Fruit fly (Drosophila melanogaster) whole organism, pupa: ENCODE data around the gene roq.

Experiments
- CG10348 ChIP-seq: fragments of 200-800 bp; sonication (Bioruptor generic); IDR thresholded peaks from 2 replicates; pipeline ENCODE4 v1.3.6; 2022; ENCODE audit warnings: missing biosample characterization, missing genetic modification characterization
- CG12605 ChIP-seq: fragments of 200-800 bp; sonication (Bioruptor generic); IDR thresholded peaks from 2 replicates; pipeline ENCODE4 v1.3.6; 2022; ENCODE audit warnings: missing biosample characterization, missing genetic modification characterization
- CG13204 ChIP-seq: fragments of 200-800 bp; sonication (Bioruptor generic); optimal IDR thresholded peaks from 2 replicates; lab custom pipeline; 2018; ENCODE audit warnings: missing biosample characterization, mild to moderate bottlenecking, missing genetic modification characterization, moderate library complexity
- CG14655 ChIP-seq: fragments of 200-800 bp; sonication (Bioruptor generic); optimal IDR thresholded peaks from 3 replicates; lab custom pipeline; 2017; ENCODE audit warnings: mild to moderate bottlenecking, missing biosample characterization, missing genetic modification reagents, missing genetic modification characterization
- CG15710 ChIP-seq: fragments of 200-800 bp; sonication (Bioruptor generic); optimal IDR thresholded peaks from 2 replicates; lab custom pipeline; 2018; ENCODE audit warnings: missing biosample characterization, mild to moderate bottlenecking, missing genetic modification characterization, moderate library complexity
- CG17806 ChIP-seq: fragments of 200-800 bp; sonication (Bioruptor generic); optimal IDR thresholded peaks from 2 replicates; lab custom pipeline; 2018; ENCODE audit warnings: missing biosample characterization, mild to moderate bottlenecking, missing genetic modification characterization, moderate library complexity
- CG32121 ChIP-seq: fragments of 200-800 bp; sonication (Bioruptor generic); IDR thresholded peaks from 2 replicates; pipeline ENCODE4 v1.3.6; 2022; ENCODE audit warnings: missing biosample characterization, missing genetic modification characterization
- CG34367 ChIP-seq: fragments of 200-800 bp; sonication (Bioruptor generic); optimal IDR thresholded peaks from 2 replicates; lab custom pipeline; 2018; ENCODE audit warnings: missing biosample characterization, mild to moderate bottlenecking, missing genetic modification characterization
- CG4496 ChIP-seq: fragments of 200-800 bp; sonication (Bioruptor generic); IDR thresholded peaks from 3 replicates; pipeline ENCODE4 v1.3.6; 2022; ENCODE audit warnings: missing biosample characterization, missing genetic modification characterization
- CG8159 ChIP-seq: fragments of 200-800 bp; sonication (Bioruptor generic); optimal IDR thresholded peaks from 3 replicates; lab custom pipeline; 2018; ENCODE audit warnings: missing biosample characterization, mild to moderate bottlenecking, missing genetic modification characterization, moderate library complexity
- CG8301 ChIP-seq: fragments of 200-800 bp; sonication (Bioruptor generic); optimal IDR thresholded peaks from 2 replicates; lab custom pipeline; 2018; ENCODE audit warnings: missing biosample characterization, mild to moderate bottlenecking, missing genetic modification characterization
- CG9948 ChIP-seq: fragments of 200-800 bp; sonication (Bioruptor generic); optimal IDR thresholded peaks from 2 replicates; lab custom pipeline; 2018; ENCODE audit warnings: missing biosample characterization, mild to moderate bottlenecking, missing genetic modification characterization, moderate library complexity
- D1 ChIP-seq: fragments of 200-800 bp; sonication (Bioruptor generic); optimal IDR thresholded peaks from 2 replicates; lab custom pipeline; 2018; ENCODE audit warnings: missing biosample characterization, mild to moderate bottlenecking, missing genetic modification characterization, moderate library complexity
- EcR ChIP-seq: fragments of 200-800 bp; sonication (Bioruptor generic); optimal IDR thresholded peaks from 3 replicates; lab custom pipeline; 2019; ENCODE audit warnings: missing biosample characterization, missing genetic modification characterization, mild to moderate bottlenecking, moderate library complexity, missing genetic modification reagents
- Ets98B ChIP-seq: fragments of 200-800 bp; sonication (Bioruptor generic); IDR thresholded peaks from 2 replicates; pipeline ENCODE4 v1.3.6; 2022; ENCODE audit warnings: missing biosample characterization, missing genetic modification characterization
- Pif1A ChIP-seq: fragments of 200-800 bp; sonication (Bioruptor generic); optimal IDR thresholded peaks from 3 replicates; lab custom pipeline; 2016; ENCODE audit warnings: missing biosample characterization, missing genetic modification characterization
- Pif1B ChIP-seq: fragments of 200-800 bp; sonication (Bioruptor generic); optimal IDR thresholded peaks from 3 replicates; lab custom pipeline; 2016; ENCODE audit warnings: missing biosample characterization, missing genetic modification characterization
- Snoo ChIP-seq: fragments of 200-800 bp; sonication (Bioruptor generic); optimal IDR thresholded peaks from 3 replicates; lab custom pipeline; 2017; ENCODE audit warnings: missing biosample characterization, mild to moderate bottlenecking, missing genetic modification characterization, inconsistent platforms
- fd96Ca ChIP-seq: fragments of 200-800 bp; sonication (Bioruptor generic); IDR thresholded peaks from 3 replicates; pipeline ENCODE4 v1.3.6; 2022; ENCODE audit warnings: missing biosample characterization, missing genetic modification characterization
- gl ChIP-seq: fragments of 200-800 bp; sonication (Bioruptor generic); optimal IDR thresholded peaks from 2 replicates; lab custom pipeline; 2018; ENCODE audit warnings: missing biosample characterization, mild to moderate bottlenecking, missing genetic modification characterization
- rn ChIP-seq: fragments of 200-800 bp; sonication (Bioruptor generic); IDR thresholded peaks from 2 replicates; pipeline ENCODE4 v1.3.6; 2022; ENCODE audit warnings: missing biosample characterization, missing genetic modification characterization

Gene roq

DNA sequence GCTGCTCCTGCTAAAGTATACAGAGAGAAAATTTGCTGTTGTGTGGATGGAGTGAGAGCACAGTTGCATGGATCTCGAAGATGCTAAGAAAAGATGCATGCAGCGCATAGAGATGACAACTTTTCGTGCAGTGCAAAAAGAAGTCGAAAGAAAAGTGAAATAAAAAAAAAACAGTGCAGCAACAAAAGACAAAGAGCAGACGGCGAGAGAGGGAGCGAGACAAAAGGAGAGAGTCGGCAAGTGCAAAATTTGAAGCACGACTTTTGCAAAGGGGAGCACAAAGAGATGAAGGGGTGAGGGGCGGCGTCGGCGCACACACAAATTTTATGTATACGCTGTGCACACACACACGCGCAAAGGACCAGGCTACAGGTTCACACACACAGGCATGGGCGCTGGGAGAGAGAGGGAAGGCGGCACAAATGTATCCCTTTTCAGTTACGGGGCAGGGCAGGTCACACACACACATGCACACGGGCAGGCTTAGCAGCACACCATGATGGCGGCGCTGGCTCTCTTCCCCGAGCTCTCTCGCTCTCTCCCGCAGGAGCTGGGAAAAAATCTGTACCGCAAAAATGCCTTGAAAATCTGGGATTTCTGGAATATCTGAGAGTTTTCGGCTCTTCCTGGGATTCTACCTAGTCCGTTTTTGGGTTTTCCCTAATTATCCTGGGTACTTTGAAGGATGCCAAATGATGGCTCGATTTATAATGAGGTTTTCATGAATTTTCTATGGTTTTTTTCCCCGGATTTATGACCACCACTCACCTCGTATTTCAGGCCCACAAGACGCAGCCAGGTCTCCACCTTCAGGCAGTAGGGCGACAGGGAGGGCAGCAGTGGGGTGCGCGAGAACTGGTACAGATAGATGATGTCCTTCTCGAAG, 32.1 kb upstream of the roq start:
- peak; percentile 88 for TF ChIP-seq CG17806 (tag; lab: Kevin White, UChicago)
- peak; percentile 94 for TF ChIP-seq Pif1A
- peak; percentile 45; the same call in 1 of the 2 replicates for TF ChIP-seq rn (GFP tag; lab: Robert Waterston, UW)
- TF ChIP-seq fd96Ca (GFP tag; lab: Robert Waterston, UW), result peak; percentile 81; the same call in 2 of the 3 replicates
- TF ChIP-seq EcR (GFP tag; lab: Kevin White, UChicago), result peak; percentile 78
- peak; percentile 72 for TF ChIP-seq CG9948 (tag; lab: Kevin White, UChicago)
- 0 out of 2 replicates have a peak, but pooled peaks have one; percentile 43 for TF ChIP-seq CG12605
- TF ChIP-seq CG14655, result peak; percentile 87
- peak; percentile 85 for TF ChIP-seq CG15710 (tag; lab: Kevin White, UChicago)
- TF ChIP-seq Ets98B (GFP tag; lab: Robert Waterston, UW), result peak; percentile 86
- TF ChIP-seq CG4496, result peak; percentile 84
- no peak for TF ChIP-seq D1
- TF ChIP-seq gl, result peak; percentile 75
- TF ChIP-seq CG8159 (tag; lab: Kevin White, UChicago), result peak; percentile 83
- 0 out of 2 replicates have a peak, but pooled peaks have one; percentile 16 for TF ChIP-seq CG10348 (GFP tag; lab: Robert Waterston, UW)
- TF ChIP-seq CG34367 (tag; lab: Kevin White, UChicago), result peak; percentile 80
- peak; percentile 75 for TF ChIP-seq Snoo (tag; lab: Kevin White, UChicago)
- TF ChIP-seq CG13204 (GFP tag; lab: Kevin White, UChicago), result peak; percentile 68
- TF ChIP-seq CG32121, result peak; percentile 64
- peak; percentile 89 for TF ChIP-seq Pif1B
- TF ChIP-seq CG8301, result peak; percentile 81

DNA sequence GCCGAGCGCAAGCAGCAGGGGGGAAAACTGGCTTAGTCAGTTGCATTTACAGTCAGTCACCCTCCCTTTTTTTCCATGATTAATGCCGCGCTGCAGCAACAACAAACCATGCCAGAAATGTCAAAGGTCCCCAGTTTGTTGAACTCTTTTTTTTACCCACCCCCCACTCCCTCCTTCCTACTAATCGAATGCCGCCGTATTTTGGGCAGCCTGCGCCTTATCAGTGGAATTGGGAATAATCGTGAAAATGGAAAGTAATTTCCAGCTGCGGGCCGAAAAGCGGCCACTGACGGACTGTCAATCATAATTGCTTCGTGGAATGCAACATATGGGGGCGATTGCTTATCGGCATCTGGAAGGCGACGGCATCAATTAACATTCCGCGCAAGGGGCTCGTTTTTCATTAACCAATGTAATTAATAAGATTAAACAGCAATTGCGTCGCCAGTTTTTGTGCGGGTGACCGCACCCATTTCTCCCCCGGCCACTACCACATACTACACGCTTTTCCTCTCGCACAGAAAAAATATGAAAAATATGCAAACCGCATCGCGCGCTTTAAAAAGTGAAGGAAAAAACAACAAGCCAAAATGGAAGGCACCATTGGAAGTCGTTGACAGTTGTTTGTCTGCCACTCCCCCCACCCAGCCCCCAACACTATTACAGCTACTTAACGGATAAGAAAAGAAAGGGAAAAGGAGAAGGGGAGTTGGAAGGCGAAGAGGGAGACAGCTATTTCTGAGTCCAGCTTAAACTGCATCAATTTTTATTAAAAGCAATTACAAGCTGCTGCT, 31.3 kb upstream of the roq start:
- TF ChIP-seq rn (GFP tag; lab: Robert Waterston, UW) (no peak), EcR (GFP tag; lab: Kevin White, UChicago) (peak; percentile 90), CG9948 (tag; lab: Kevin White, UChicago) (no peak), CG14655 (no peak), Ets98B (GFP tag; lab: Robert Waterston, UW) (no peak), CG8301 (no peak), CG32121 (no peak), CG12605 (no peak), D1 (peak; percentile 18), CG17806 (tag; lab: Kevin White, UChicago) (no peak), gl (no peak)

- TF ChIP-seq CG14655, result peak; percentile 59
- TF ChIP-seq CG32121, result no peak; the same call in 1 of the 2 replicates
- peak; percentile 49 for TF ChIP-seq CG17806 (tag; lab: Kevin White, UChicago)
- peak; percentile 44 for TF ChIP-seq Pif1A
- peak; percentile 42 for TF ChIP-seq EcR (GFP tag; lab: Kevin White, UChicago)
- peak; percentile 47 for TF ChIP-seq CG15710 (tag; lab: Kevin White, UChicago)
- TF ChIP-seq CG12605, result peak; percentile 33; the same call in 1 of the 2 replicates
- peak; percentile 20 for TF ChIP-seq CG34367 (tag; lab: Kevin White, UChicago)
- TF ChIP-seq CG8159 (tag; lab: Kevin White, UChicago), result peak; percentile 77
- no peak for TF ChIP-seq D1
- peak; percentile 46 for TF ChIP-seq Snoo (tag; lab: Kevin White, UChicago)
- TF ChIP-seq Ets98B (GFP tag; lab: Robert Waterston, UW), result 0 out of 2 replicates have a peak, but pooled peaks have one; percentile 51
- TF ChIP-seq CG10348 (GFP tag; lab: Robert Waterston, UW), result no peak
- TF ChIP-seq fd96Ca (GFP tag; lab: Robert Waterston, UW), result peak; percentile 73
- peak; percentile 64 for TF ChIP-seq CG8301
- TF ChIP-seq Pif1B, result peak; percentile 54
- peak; percentile 43 for TF ChIP-seq CG13204 (GFP tag; lab: Kevin White, UChicago)
- peak; percentile 53 for TF ChIP-seq gl
- peak; percentile 23; the same call in 1 of the 2 replicates for TF ChIP-seq rn (GFP tag; lab: Robert Waterston, UW)
- TF ChIP-seq CG4496, result peak; percentile 74; the same call in 2 of the 3 replicates
- TF ChIP-seq CG9948 (tag; lab: Kevin White, UChicago), result peak; percentile 13
- TF ChIP-seq, all 21 proteins: peak for 18
Measured at dm6 chr3L:16408609-16409439, 30.5 kb upstream of the roq start.

DNA sequence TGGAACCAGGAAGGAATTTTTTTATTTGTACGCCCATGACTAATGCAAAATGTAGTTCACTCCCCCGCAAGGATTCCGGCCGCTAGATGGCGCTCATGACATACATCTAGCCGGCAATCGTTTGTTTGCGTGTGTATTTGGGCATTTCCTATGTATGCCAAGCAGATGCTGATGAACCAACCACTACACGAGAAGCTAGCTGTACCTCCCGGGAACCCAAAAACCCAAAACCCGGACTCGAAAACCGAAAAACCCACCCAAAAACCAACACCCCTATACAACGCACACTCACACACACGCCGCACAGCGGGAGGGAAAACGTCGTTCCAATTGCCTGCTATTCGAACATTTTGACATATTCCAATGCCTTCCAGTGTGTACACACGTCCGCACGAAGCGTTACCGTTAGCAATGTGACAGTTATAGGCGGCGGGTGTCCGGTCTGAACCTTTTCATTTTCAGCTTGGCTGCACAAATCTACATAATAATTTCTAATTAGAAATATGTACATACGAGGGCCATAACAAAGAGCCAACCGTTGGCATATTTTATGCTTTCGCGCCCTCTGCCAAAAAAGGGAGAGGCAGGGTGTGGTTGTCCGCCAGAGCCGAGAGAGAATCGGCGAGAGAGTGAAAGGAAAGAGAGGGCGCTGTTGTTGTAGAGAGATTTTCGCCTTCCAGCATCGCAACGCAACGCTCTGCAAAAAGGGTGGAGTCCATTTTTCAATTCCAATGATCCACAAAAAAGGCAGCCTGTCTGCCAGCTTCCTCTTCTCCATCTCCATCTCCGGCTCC, 29.6 kb upstream of the roq start:
- TF ChIP-seq rn (GFP tag; lab: Robert Waterston, UW) (no peak), Pif1B (no peak), CG9948 (tag; lab: Kevin White, UChicago) (no peak), CG4496 (no peak), CG17806 (tag; lab: Kevin White, UChicago) (no peak)
